Fruit fly (Drosophila melanogaster) whole organism: ENCODE data around the gene CG14282.

ENCODE experiments used
- Dll ChIP-seq: fragments of >200 bp; optimal IDR thresholded peaks from 2 replicates; lab custom pipeline; 2017
- psq ChIP-seq: fragments of >200 bp; optimal IDR thresholded peaks from 2 replicates; lab custom pipeline; 2017

DNA sequence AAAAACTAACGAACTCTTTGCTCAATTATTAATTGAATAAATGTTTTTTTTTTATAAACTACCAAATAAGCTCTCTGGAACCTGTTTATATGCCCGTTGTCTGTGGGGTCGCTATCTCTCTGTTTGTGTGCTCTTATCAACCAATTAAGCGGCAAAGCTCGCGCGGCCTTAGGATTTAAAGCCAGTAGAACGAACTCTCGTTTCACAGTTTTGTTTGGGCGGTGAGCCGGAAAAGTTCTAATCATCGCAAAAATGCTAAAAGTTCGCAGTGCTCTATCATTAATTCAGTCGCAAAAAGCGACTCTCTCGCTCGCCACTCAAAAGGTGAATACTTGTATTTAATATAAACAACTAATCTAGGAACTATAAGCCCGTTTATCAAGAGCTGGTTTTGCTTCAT, 41.8 kb upstream of the CG14282 start, which contains the start of gene Cyp12a4:
- TF ChIP-seq psq (lab: Kevin White, UChicago), result no peak
- TF ChIP-seq Dll, result no peak
